Fruit fly (Drosophila melanogaster): ENCODE results near the gene CG12219.

- no peak for TF ChIP-seq CTCF (GFP tag; optimal IDR thresholded peaks at IDR 0.05)
- no peak for TF ChIP-seq CG10274 (GFP tag; optimal IDR thresholded peaks at IDR 0.05)
- no peak for TF ChIP-seq CG7271 (tag; optimal IDR thresholded peaks at IDR 0.05)
- peak; percentile 45 for TF ChIP-seq CG11504 (tag; optimal IDR thresholded peaks at IDR 0.05)
- no peak for TF ChIP-seq CG11723 (GFP tag; optimal IDR thresholded peaks at IDR 0.05)
- TF ChIP-seq Ets65A (GFP tag), result no peak
- no peak for TF ChIP-seq chif (GFP tag; optimal IDR thresholded peaks at IDR 0.05)
- TF ChIP-seq Hr3 (GFP tag; optimal IDR thresholded peaks at IDR 0.05), result no peak
- no peak for TF ChIP-seq hbn (GFP tag; IDR thresholded peaks at IDR 0.05; ENCODE audit: partially characterized antibody)
- no peak for TF ChIP-seq Atf6 (GFP tag; IDR thresholded peaks at IDR 0.05)
- no peak for TF ChIP-seq CG2199 (GFP tag; IDR thresholded peaks at IDR 0.05)
- TF ChIP-seq crol (GFP tag; IDR thresholded peaks at IDR 0.05), result peak; percentile 76
- no peak for TF ChIP-seq CG10431 (GFP tag; optimal IDR thresholded peaks at IDR 0.05)
Observed at dm6 chrX:6338738-6339614, 37.9 kb upstream of the CG12219 start.
